Fruit fly (Drosophila melanogaster): ENCODE data around the gene mgr.

dm6 chr3R:11393896-11394295 is 15.8 kb downstream of the mgr start:
- TF ChIP-seq CG34367 (tag; optimal IDR thresholded peaks at IDR 0.05) (no peak), EcR (GFP tag; optimal IDR thresholded peaks at IDR 0.05) (no peak), CG15710 (tag; optimal IDR thresholded peaks at IDR 0.05) (no peak), CG9948 (tag; optimal IDR thresholded peaks at IDR 0.05) (no peak), CG17806 (tag; optimal IDR thresholded peaks at IDR 0.05) (no peak), CG4496 (GFP tag; IDR thresholded peaks at IDR 0.05) (no peak), rn (GFP tag; IDR thresholded peaks at IDR 0.05) (no peak), CG32121 (GFP tag; IDR thresholded peaks at IDR 0.05) (no peak)

Data from whole organism, pupa.